Worm (Caenorhabditis elegans): ENCODE measurements around the gene trp-2.

ce11 chrIII:1009775-1010174 lies 18.1 kb downstream of the trp-2 start, which contains the start of gene clc-24:
- TF ChIP-seq ZK546.5 (tag; optimal IDR thresholded peaks at IDR 0.05) (no peak), nhr-11 (tag; optimal IDR thresholded peaks at IDR 0.05) (no peak), ztf-11 (tag; optimal IDR thresholded peaks at IDR 0.05) (no peak), skn-1 (tag; optimal IDR thresholded peaks at IDR 0.05) (no peak), unc-62 (GFP tag; optimal IDR thresholded peaks at IDR 0.05) (no peak), nhr-237 (tag; optimal IDR thresholded peaks at IDR 0.05) (no peak), unc-55 (GFP tag; optimal IDR thresholded peaks at IDR 0.05) (no peak), ama-1 (optimal IDR thresholded peaks at IDR 0.05) (no peak), dmd-4 (tag; optimal IDR thresholded peaks at IDR 0.05) (no peak), ceh-82 (tag; optimal IDR thresholded peaks at IDR 0.05) (no peak)
